Worm (Caenorhabditis elegans) whole organism, late embryonic: ENCODE data around the gene gcy-4.

Experiments used
- C08G9.2 ChIP-seq: sonication (generic microtip); optimal IDR thresholded peaks from 2 replicates; lab custom pipeline; 2016; ENCODE audit warnings: mild to moderate bottlenecking, missing genetic modification characterization, moderate library complexity, missing compliant biosample characterization
- K02D7.2 ChIP-seq: sonication (generic microtip); optimal IDR thresholded peaks from 2 replicates; lab custom pipeline; 2017; ENCODE audit warnings: mild to moderate bottlenecking, missing genetic modification characterization, missing compliant biosample characterization
- K09A11.1 ChIP-seq: sonication (generic microtip); optimal IDR thresholded peaks from 2 replicates; lab custom pipeline; 2017; ENCODE audit warnings: antibody characterized with exemption, mild to moderate bottlenecking, missing genetic modification characterization, missing compliant biosample characterization; ENCODE audit not compliant: insufficient read depth
- T23F11.4 ChIP-seq: fragments of 200-800 bp; sonication (Bioruptor generic); optimal IDR thresholded peaks from 2 replicates; lab custom pipeline; 2018; ENCODE audit warnings: mild to moderate bottlenecking, missing genetic modification characterization, missing compliant biosample characterization
- Y22D7AL.16 ChIP-seq: sonication (generic microtip); optimal IDR thresholded peaks from 2 replicates; lab custom pipeline; 2016; ENCODE audit warnings: missing genetic modification characterization, missing compliant biosample characterization
- ahr-1 ChIP-seq: sonication (generic microtip); optimal IDR thresholded peaks from 2 replicates; lab custom pipeline; 2016; ENCODE audit warnings: missing genetic modification characterization, missing compliant biosample characterization
- ama-1 ChIP-seq: fragments of 150-350 bp; optimal IDR thresholded peaks from 2 replicates; lab custom pipeline; 2014
- ceh-14 ChIP-seq: sonication (generic microtip); optimal IDR thresholded peaks from 2 replicates; lab custom pipeline; 2016; ENCODE audit warnings: missing genotype, missing genetic modification characterization, missing compliant biosample characterization
- ceh-19 ChIP-seq: fragments of 200-800 bp; sonication (Bioruptor generic); optimal IDR thresholded peaks from 2 replicates; lab custom pipeline; 2018; ENCODE audit warnings: mild to moderate bottlenecking, missing genetic modification characterization, missing compliant biosample characterization
- ceh-31 ChIP-seq: sonication (generic microtip); optimal IDR thresholded peaks from 2 replicates; lab custom pipeline; 2016; ENCODE audit warnings: missing genetic modification characterization, missing compliant biosample characterization
- ceh-48 ChIP-seq: sonication (generic microtip); optimal IDR thresholded peaks from 2 replicates; lab custom pipeline; 2016; ENCODE audit warnings: missing genetic modification characterization, inconsistent platforms, missing compliant biosample characterization
- ceh-6 ChIP-seq: fragments of 200-800 bp; sonication (Bioruptor generic); optimal IDR thresholded peaks from 2 replicates; lab custom pipeline; 2018; ENCODE audit warnings: mild to moderate bottlenecking, missing genetic modification characterization, missing compliant biosample characterization
- dmd-4 ChIP-seq: sonication (generic microtip); optimal IDR thresholded peaks from 2 replicates; lab custom pipeline; 2016; ENCODE audit warnings: borderline replicate concordance, missing genetic modification characterization, missing compliant biosample characterization
- dve-1 ChIP-seq: sonication (generic microtip); optimal IDR thresholded peaks from 2 replicates; lab custom pipeline; 2017; ENCODE audit warnings: antibody characterized with exemption, mild to moderate bottlenecking, missing genetic modification characterization, missing compliant biosample characterization
- ets-4 ChIP-seq: sonication (generic microtip); optimal IDR thresholded peaks from 2 replicates; lab custom pipeline; 2016; ENCODE audit warnings: missing genetic modification characterization, missing compliant biosample characterization
- fax-1 ChIP-seq: sonication (generic microtip); optimal IDR thresholded peaks from 2 replicates; lab custom pipeline; 2016; ENCODE audit warnings: missing genotype, missing genetic modification characterization, missing compliant biosample characterization
- fkh-10 ChIP-seq: fragments of 150-350 bp; optimal IDR thresholded peaks from 2 replicates; lab custom pipeline; 2014; ENCODE audit warnings: missing biosample characterization, missing genetic modification reagents, missing genetic modification characterization
- hlh-13 ChIP-seq: fragments of 200-800 bp; sonication (Bioruptor generic); optimal IDR thresholded peaks from 2 replicates; lab custom pipeline; 2018; ENCODE audit warnings: mild to moderate bottlenecking, missing genetic modification characterization, missing compliant biosample characterization
- hlh-15 ChIP-seq: sonication (generic microtip); optimal IDR thresholded peaks from 2 replicates; lab custom pipeline; 2016; ENCODE audit warnings: missing genetic modification characterization, missing compliant biosample characterization
- hlh-8 ChIP-seq: sonication (generic microtip); optimal IDR thresholded peaks from 2 replicates; lab custom pipeline; 2016; ENCODE audit warnings: missing genotype, missing genetic modification characterization, missing compliant biosample characterization
- lin-11 ChIP-seq: fragments of 200-800 bp; sonication (Bioruptor generic); optimal IDR thresholded peaks from 2 replicates; lab custom pipeline; 2018; ENCODE audit warnings: mild to moderate bottlenecking, missing genetic modification characterization, missing compliant biosample characterization
- mec-3 ChIP-seq: sonication (generic microtip); optimal IDR thresholded peaks from 2 replicates; lab custom pipeline; 2016; ENCODE audit warnings: borderline replicate concordance, missing genetic modification characterization, missing compliant biosample characterization
- nfya-1 ChIP-seq: sonication (generic microtip); optimal IDR thresholded peaks from 2 replicates; lab custom pipeline; 2017; ENCODE audit warnings: missing genetic modification characterization, mild to moderate bottlenecking, missing compliant biosample characterization, antibody characterized with exemption, moderate library complexity
- nhr-11 ChIP-seq: fragments of 150-350 bp; optimal IDR thresholded peaks from 2 replicates; lab custom pipeline; 2014; ENCODE audit warnings: missing biosample characterization, missing genetic modification characterization
- nhr-232 ChIP-seq: sonication (generic microtip); optimal IDR thresholded peaks from 2 replicates; lab custom pipeline; 2016; ENCODE audit warnings: missing genetic modification characterization, missing compliant biosample characterization
- npax-4 ChIP-seq: sonication (generic microtip); optimal IDR thresholded peaks from 2 replicates; lab custom pipeline; 2016; ENCODE audit warnings: missing genetic modification characterization, missing compliant biosample characterization
- pag-3 ChIP-seq: sonication (generic microtip); optimal IDR thresholded peaks from 2 replicates; lab custom pipeline; 2016; ENCODE audit warnings: missing compliant biosample characterization, missing genetic modification characterization, borderline replicate concordance
- pax-1 ChIP-seq: fragments of 150-350 bp; optimal IDR thresholded peaks from 2 replicates; lab custom pipeline; 2014; ENCODE audit warnings: missing biosample characterization, missing genetic modification characterization
- pros-1 ChIP-seq: fragments of 150-350 bp; optimal IDR thresholded peaks from 2 replicates; lab custom pipeline; 2014; ENCODE audit warnings: missing biosample characterization, missing genetic modification reagents, missing genetic modification characterization
- ref-2 ChIP-seq: sonication (generic microtip); optimal IDR thresholded peaks from 2 replicates; lab custom pipeline; 2016; ENCODE audit warnings: missing genetic modification characterization, missing compliant biosample characterization
- rnt-1 ChIP-seq: sonication (generic microtip); optimal IDR thresholded peaks from 2 replicates; lab custom pipeline; 2016; ENCODE audit warnings: missing genetic modification characterization, missing compliant biosample characterization
- sdc-2 ChIP-seq: sonication (generic microtip); optimal IDR thresholded peaks from 2 replicates; lab custom pipeline; 2016; ENCODE audit warnings: missing genotype, missing genetic modification characterization, missing compliant biosample characterization
- sox-2 ChIP-seq: fragments of 200-800 bp; sonication (Bioruptor generic); IDR thresholded peaks from 2 replicates; pipeline ENCODE4 v1.3.6; 2022; ENCODE audit warnings: missing genetic modification reagents, missing genetic modification characterization, missing compliant biosample characterization
- sox-4 ChIP-seq: sonication (generic microtip); optimal IDR thresholded peaks from 2 replicates; lab custom pipeline; 2017; ENCODE audit warnings: mild to moderate bottlenecking, missing genetic modification characterization, inconsistent platforms, missing compliant biosample characterization
- syd-9 ChIP-seq: sonication (generic microtip); optimal IDR thresholded peaks from 2 replicates; lab custom pipeline; 2016; ENCODE audit warnings: mild to moderate bottlenecking, missing genetic modification characterization, moderate library complexity, missing compliant biosample characterization
- tbx-2 ChIP-seq: sonication (generic microtip); optimal IDR thresholded peaks from 2 replicates; lab custom pipeline; 2016; ENCODE audit warnings: missing genetic modification characterization, missing compliant biosample characterization
- ttx-3 ChIP-seq: sonication (generic microtip); optimal IDR thresholded peaks from 2 replicates; lab custom pipeline; 2016; ENCODE audit warnings: missing genetic modification reagents, missing genetic modification characterization, missing compliant biosample characterization
- unc-42 ChIP-seq: sonication (generic microtip); optimal IDR thresholded peaks from 2 replicates; lab custom pipeline; 2016; ENCODE audit warnings: missing genotype, missing genetic modification characterization, missing compliant biosample characterization
- unc-86 ChIP-seq: sonication (generic microtip); optimal IDR thresholded peaks from 2 replicates; lab custom pipeline; 2016; ENCODE audit warnings: missing genetic modification characterization, missing compliant biosample characterization
- ztf-16 ChIP-seq: sonication (generic microtip); optimal IDR thresholded peaks from 2 replicates; lab custom pipeline; 2017; ENCODE audit warnings: missing genetic modification characterization, missing compliant biosample characterization

gcy-4 gene

DNA sequence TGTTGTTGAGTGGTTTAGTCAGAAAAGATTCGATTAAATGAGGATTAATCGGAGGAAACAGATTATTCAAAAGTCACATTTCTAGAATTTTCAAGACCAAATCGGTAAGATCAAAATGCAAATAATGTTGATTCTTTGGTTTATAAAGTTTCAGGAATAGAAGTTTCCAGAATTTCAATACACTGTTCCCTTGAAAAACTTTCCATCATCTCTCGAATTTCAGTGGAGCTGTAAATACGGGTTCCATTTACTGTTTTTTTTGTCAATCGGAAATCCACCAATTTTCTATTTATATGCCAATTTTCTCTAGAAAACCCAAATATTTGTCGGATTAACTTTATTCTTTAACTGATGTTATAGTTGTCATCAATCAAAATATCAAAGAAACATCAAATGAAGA, 25.5 kb downstream of the gcy-4 start:
- TF ChIP-seq npax-4 (no peak), sox-2 (no peak), unc-86 (no peak), Y22D7AL.16 (tag; lab: Kevin White, UChicago) (no peak), nhr-11 (tag; lab: Kevin White, UChicago) (no peak), ets-4 (no peak), nfya-1 (no peak), ceh-48 (tag; lab: Kevin White, UChicago) (no peak), T23F11.4 (GFP tag; lab: Kevin White, UChicago) (no peak), ceh-31 (tag; lab: Kevin White, UChicago) (no peak), fkh-10 (GFP tag; lab: Kevin White, UChicago) (no peak), dve-1 (tag; lab: Kevin White, UChicago) (no peak), ztf-16 (tag; lab: Kevin White, UChicago) (no peak), ama-1 (lab: Kevin White, UChicago) (no peak)

DNA sequence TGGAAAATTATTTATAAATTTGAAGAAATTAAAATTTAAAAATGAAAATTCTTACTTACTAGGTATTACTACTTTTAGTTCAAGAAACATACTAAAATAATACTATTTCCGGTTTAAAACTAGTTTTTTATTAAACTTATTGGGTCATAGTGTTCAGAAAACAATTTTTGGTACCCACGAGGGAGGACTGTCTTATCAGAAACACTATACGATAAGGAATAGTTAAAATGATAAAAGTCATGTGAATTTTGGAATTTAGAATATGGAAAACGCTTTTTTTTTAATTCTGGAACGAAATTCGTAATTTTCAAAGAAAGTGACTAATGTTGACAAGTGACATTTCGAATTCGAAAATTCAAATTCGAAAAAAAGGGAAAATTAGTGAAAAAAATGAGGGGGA, 27.0 kb downstream of the gcy-4 start:
- TF ChIP-seq sdc-2 (tag; lab: Kevin White, UChicago) = no peak

DNA sequence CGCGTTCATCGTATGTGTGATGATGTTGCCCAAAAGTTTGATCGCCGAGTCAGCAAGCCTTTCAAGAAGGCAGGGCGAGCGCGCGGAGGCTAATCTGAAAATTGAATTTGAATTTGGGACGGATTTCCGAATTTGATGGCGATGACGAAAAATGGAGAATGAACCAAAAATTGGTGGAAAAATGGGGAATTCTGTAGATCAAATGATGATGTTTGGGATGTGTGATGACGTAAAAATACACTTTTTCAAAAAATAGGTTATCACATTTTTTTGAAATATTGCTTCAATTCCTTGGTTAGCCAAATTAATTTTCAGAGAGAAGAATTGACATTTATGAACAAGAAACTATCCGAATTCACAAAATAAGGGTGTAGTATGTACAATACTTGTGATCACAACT, 29.1 kb downstream of the gcy-4 start, which contains the start of gene ZK971.1:
ZK971.1 (minus strand) TSS at position 101 of the 400 bp plus-strand sequence.
- peak; percentile 19 for TF ChIP-seq unc-42 (tag; lab: Kevin White, UChicago)
- no peak for TF ChIP-seq K02D7.2 (tag; lab: Kevin White, UChicago)
- TF ChIP-seq, all 69 proteins: peak for 1

DNA sequence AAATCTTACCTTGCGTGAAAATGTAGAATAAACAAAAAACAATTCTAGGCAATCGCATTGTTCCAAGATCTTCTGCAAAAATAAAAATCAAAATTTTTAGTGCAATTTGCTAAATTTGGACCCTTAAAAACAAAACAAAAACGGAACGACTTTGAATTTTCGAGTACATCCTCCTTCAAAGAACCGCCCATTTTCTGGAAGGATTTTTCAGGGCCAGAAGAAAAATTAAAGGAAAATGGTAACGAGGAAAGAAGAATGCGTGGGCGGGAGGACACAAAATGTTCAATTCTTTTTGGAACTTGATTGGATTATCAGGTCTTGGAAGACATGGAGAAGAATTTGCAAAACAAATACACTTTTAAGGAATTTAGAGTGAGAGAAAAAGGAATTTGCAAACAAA, 37.5 kb downstream of the gcy-4 start, which contains the start of gene F54B3.4:
F54B3.4 (minus strand) TSS at position 101 of the 400 bp plus-strand sequence.
- no peak for TF ChIP-seq fax-1 (tag; lab: Kevin White, UChicago)
- TF ChIP-seq, all 69 proteins: peak for 0

DNA sequence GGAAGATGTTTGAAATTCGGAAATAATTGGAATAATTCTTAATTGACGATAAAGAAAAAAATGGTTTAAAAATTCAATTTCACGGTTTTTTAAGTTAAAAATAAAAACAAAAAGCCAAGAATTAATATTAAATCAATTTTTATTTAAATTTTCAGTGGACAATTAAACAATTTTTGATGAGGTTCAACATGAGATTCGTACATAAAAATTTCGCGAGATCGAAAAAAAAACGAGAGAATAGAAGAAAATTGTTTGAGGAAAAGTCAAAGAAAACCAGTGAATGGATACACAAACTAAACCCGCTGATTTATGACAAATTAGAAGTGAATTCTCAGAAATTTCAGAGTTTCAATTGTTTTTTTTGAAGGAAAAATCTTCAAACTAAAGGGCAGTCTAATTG, 38.6 kb downstream of the gcy-4 start, which contains the start of gene F54B3.2:
F54B3.2 (minus strand) TSS at position 101 of the 400 bp plus-strand sequence.
- TF ChIP-seq ceh-19 (GFP tag; lab: Kevin White, UChicago) (no peak), pax-1 (tag; lab: Kevin White, UChicago) (no peak), sox-4 (no peak), syd-9 (tag; lab: Kevin White, UChicago) (no peak), ref-2 (tag; lab: Kevin White, UChicago) (no peak), K09A11.1 (tag; lab: Kevin White, UChicago) (no peak), K02D7.2 (tag; lab: Kevin White, UChicago) (no peak), lin-11 (tag; lab: Kevin White, UChicago) (no peak), ceh-48 (tag; lab: Kevin White, UChicago) (no peak), tbx-2 (tag; lab: Kevin White, UChicago) (no peak), nhr-232 (tag; lab: Kevin White, UChicago) (no peak), dmd-4 (no peak), C08G9.2 (tag; lab: Kevin White, UChicago) (no peak), npax-4 (no peak), mec-3 (tag; lab: Kevin White, UChicago) (no peak)

DNA sequence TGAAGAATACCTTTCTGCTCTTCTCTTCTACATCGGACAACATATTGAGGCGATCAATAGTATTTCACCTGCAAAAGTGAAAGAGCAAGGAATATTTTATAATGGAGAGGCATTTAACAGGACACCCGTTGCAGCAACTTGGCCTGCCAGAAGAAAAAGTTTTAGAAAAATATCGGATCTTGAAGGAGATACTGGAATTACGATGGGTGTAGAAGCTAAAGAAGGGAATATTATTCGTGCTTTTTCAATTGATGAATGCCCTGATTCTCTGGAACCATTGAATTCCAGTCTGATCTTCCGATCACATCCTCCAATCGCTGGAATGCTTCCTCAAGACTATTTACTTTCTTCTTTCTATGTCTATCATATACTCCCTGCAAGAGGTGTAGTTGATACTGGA, 47.4 kb downstream of the gcy-4 start:
- TF ChIP-seq T23F11.4 (GFP tag; lab: Kevin White, UChicago) (no peak), rnt-1 (tag; lab: Kevin White, UChicago) (no peak), pag-3 (tag; lab: Kevin White, UChicago) (no peak), nhr-11 (tag; lab: Kevin White, UChicago) (no peak), ceh-48 (tag; lab: Kevin White, UChicago) (no peak), hlh-8 (tag; lab: Kevin White, UChicago) (no peak), ahr-1 (no peak), C08G9.2 (tag; lab: Kevin White, UChicago) (no peak), ceh-6 (no peak), fax-1 (tag; lab: Kevin White, UChicago) (no peak), pax-1 (tag; lab: Kevin White, UChicago) (no peak), hlh-15 (tag; lab: Kevin White, UChicago) (no peak), ttx-3 (tag; lab: Kevin White, UChicago) (no peak), ceh-14 (tag; lab: Kevin White, UChicago) (no peak), unc-42 (tag; lab: Kevin White, UChicago) (no peak), pros-1 (tag; lab: Kevin White, UChicago) (no peak), K09A11.1 (tag; lab: Kevin White, UChicago) (no peak), hlh-13 (GFP tag; lab: Kevin White, UChicago) (no peak)
- TF ChIP-seq, all 69 proteins: peak for 0
